Fruit fly (Drosophila melanogaster) whole organism, embryonic: ENCODE results near the gene ftz-f1.

Experiments
- Asciz ChIP-seq: fragments of 200-800 bp; sonication (Bioruptor generic); optimal IDR thresholded peaks from 2 replicates; lab custom pipeline; 2017; ENCODE audit warnings: missing biosample characterization, mild to moderate bottlenecking, missing genetic modification characterization, missing genetic modification reagents
- B-H1 ChIP-seq: fragments of 200-800 bp; sonication (Bioruptor generic); IDR thresholded peaks from 3 replicates; pipeline ENCODE4 v1.3.6; 2022; ENCODE audit warnings: missing biosample characterization, missing genetic modification characterization
- Bgb ChIP-seq: fragments of 200-800 bp; sonication (Bioruptor generic); IDR thresholded peaks from 2 replicates; pipeline ENCODE4 v1.3.6; 2022; ENCODE audit warnings: missing biosample characterization, missing genetic modification characterization; ENCODE audit not compliant: partially characterized antibody
- Blimp-1 ChIP-seq: fragments of 200-800 bp; sonication (Bioruptor generic); optimal IDR thresholded peaks from 3 replicates; lab custom pipeline; 2018; ENCODE audit warnings: missing biosample characterization, missing genetic modification characterization, mild to moderate bottlenecking, moderate library complexity, missing genetic modification reagents
- BtbVII ChIP-seq: fragments of 200-800 bp; sonication (Bioruptor generic); optimal IDR thresholded peaks from 3 replicates; lab custom pipeline; 2017; ENCODE audit warnings: missing biosample characterization, mild to moderate bottlenecking, missing genetic modification characterization
- CG10543 ChIP-seq: fragments of 200-800 bp; sonication (Bioruptor generic); optimal IDR thresholded peaks from 3 replicates; lab custom pipeline; 2017; ENCODE audit warnings: missing biosample characterization, mild to moderate bottlenecking, missing genetic modification characterization, moderate library complexity
- CG11247 ChIP-seq: fragments of 200-800 bp; sonication (Bioruptor generic); IDR thresholded peaks from 2 replicates; pipeline ENCODE4 v1.3.6; 2022; ENCODE audit warnings: missing biosample characterization, missing genetic modification characterization
- CG11695 ChIP-seq: fragments of 200-800 bp; sonication (Bioruptor generic); IDR thresholded peaks from 3 replicates; pipeline ENCODE4 v1.3.6; 2022; ENCODE audit warnings: missing biosample characterization, missing genetic modification characterization
- CG12942 ChIP-seq: fragments of 200-800 bp; sonication (Bioruptor generic); optimal IDR thresholded peaks from 3 replicates; lab custom pipeline; 2016; ENCODE audit warnings: missing biosample characterization, missing genetic modification characterization
- CG16779 ChIP-seq: fragments of 200-800 bp; sonication (Bioruptor generic); IDR thresholded peaks from 2 replicates; pipeline ENCODE4 v1.3.6; 2022; ENCODE audit warnings: missing biosample characterization, missing genetic modification characterization
- CG16815 ChIP-seq: fragments of 200-800 bp; sonication (Bioruptor generic); optimal IDR thresholded peaks from 3 replicates; lab custom pipeline; 2017; ENCODE audit warnings: missing biosample characterization, mild to moderate bottlenecking, missing genetic modification characterization
- CG17829 ChIP-seq: fragments of 200-800 bp; optimal IDR thresholded peaks from 2 replicates; lab custom pipeline; 2019; ENCODE audit warnings: missing biosample characterization, mild to moderate bottlenecking, missing genetic modification characterization, moderate library complexity
- CG18262 ChIP-seq: fragments of 200-800 bp; optimal IDR thresholded peaks from 3 replicates; lab custom pipeline; 2019; ENCODE audit warnings: missing biosample characterization, mild to moderate bottlenecking, missing genetic modification characterization, moderate library complexity
- CG18619 ChIP-seq: fragments of 200-800 bp; sonication (Bioruptor generic); optimal IDR thresholded peaks from 3 replicates; lab custom pipeline; 2017; ENCODE audit warnings: missing biosample characterization, mild to moderate bottlenecking, missing genetic modification characterization
- CG2120 ChIP-seq: fragments of 200-800 bp; sonication (Bioruptor generic); optimal IDR thresholded peaks from 3 replicates; lab custom pipeline; 2016; ENCODE audit warnings: missing biosample characterization, missing genetic modification characterization
- CG3163 ChIP-seq: fragments of 200-800 bp; sonication (Bioruptor generic); optimal IDR thresholded peaks from 3 replicates; lab custom pipeline; 2016; ENCODE audit warnings: missing biosample characterization, missing genetic modification characterization
- CG32532 ChIP-seq: fragments of 200-800 bp; sonication (Bioruptor generic); IDR thresholded peaks from 2 replicates; pipeline ENCODE4 v1.3.6; 2022; ENCODE audit warnings: missing biosample characterization, missing genetic modification characterization
- CG32772 ChIP-seq: fragments of 200-800 bp; sonication (Bioruptor generic); IDR thresholded peaks from 2 replicates; pipeline ENCODE4 v1.3.6; 2022; ENCODE audit warnings: missing biosample characterization, missing genetic modification characterization
- CG4854 ChIP-seq: fragments of 200-800 bp; sonication (Bioruptor generic); optimal IDR thresholded peaks from 2 replicates; lab custom pipeline; 2016; ENCODE audit warnings: missing biosample characterization, missing genetic modification characterization, inconsistent platforms
- CG7271 ChIP-seq: fragments of 200-800 bp; sonication (Bioruptor generic); optimal IDR thresholded peaks from 2 replicates; lab custom pipeline; 2018; ENCODE audit warnings: missing biosample characterization, mild to moderate bottlenecking, missing genetic modification characterization, moderate library complexity
- CG7745 ChIP-seq: fragments of 200-800 bp; sonication (Bioruptor generic); optimal IDR thresholded peaks from 2 replicates; lab custom pipeline; 2018; ENCODE audit warnings: missing biosample characterization, mild to moderate bottlenecking, missing genetic modification characterization, moderate library complexity
- CG9727 ChIP-seq: fragments of 200-800 bp; sonication (Bioruptor generic); optimal IDR thresholded peaks from 3 replicates; lab custom pipeline; 2017; ENCODE audit warnings: missing biosample characterization, mild to moderate bottlenecking, missing genetic modification characterization
- CG9876 ChIP-seq: fragments of 200-800 bp; sonication (Bioruptor generic); optimal IDR thresholded peaks from 2 replicates; lab custom pipeline; 2016; ENCODE audit warnings: missing biosample characterization, missing genetic modification characterization
- Fer1 ChIP-seq: fragments of 200-800 bp; sonication (Bioruptor generic); optimal IDR thresholded peaks from 2 replicates; lab custom pipeline; 2017; ENCODE audit warnings: missing biosample characterization, mild to moderate bottlenecking, missing genetic modification characterization
- Fer2 ChIP-seq: fragments of 200-800 bp; sonication (Bioruptor generic); optimal IDR thresholded peaks from 2 replicates; lab custom pipeline; 2018; ENCODE audit warnings: missing biosample characterization, mild to moderate bottlenecking, missing genetic modification characterization, moderate library complexity
- Gsc ChIP-seq: fragments of 200-800 bp; sonication (Bioruptor generic); IDR thresholded peaks from 2 replicates; pipeline ENCODE4 v1.3.6; 2022; ENCODE audit warnings: missing biosample characterization, missing genetic modification characterization
- H15 ChIP-seq: fragments of 200-800 bp; sonication (Bioruptor generic); IDR thresholded peaks from 3 replicates; pipeline ENCODE4 v1.3.6; 2022; ENCODE audit warnings: missing biosample characterization, missing genetic modification characterization
- Hr78 ChIP-seq, 2 experiments: fragments of 200-800 bp in 1 of 2; fragments of >200 bp in 1 of 2; sonication (Bioruptor generic) in 1 of 2; optimal IDR thresholded peaks; 2 replicates each; lab custom pipeline; 2017 to 2019; ENCODE audit warnings: missing biosample characterization in 2 of 2, missing genetic modification characterization in 2 of 2, mild to moderate bottlenecking in 1 of 2, moderate library complexity in 1 of 2
- Max ChIP-seq: fragments of 200-800 bp; sonication (Bioruptor generic); optimal IDR thresholded peaks from 2 replicates; lab custom pipeline; 2016; ENCODE audit warnings: missing biosample characterization, mild to moderate bottlenecking, missing genetic modification characterization
- Opbp ChIP-seq: fragments of 200-800 bp; sonication (Bioruptor generic); IDR thresholded peaks from 3 replicates; pipeline ENCODE4 v1.3.6; 2022; ENCODE audit warnings: missing biosample characterization, missing genetic modification characterization; ENCODE audit not compliant: partially characterized antibody
- Poxn ChIP-seq: fragments of 200-800 bp; sonication (Bioruptor generic); IDR thresholded peaks from 2 replicates; pipeline ENCODE4 v1.3.6; 2022; ENCODE audit warnings: missing biosample characterization, missing genetic modification characterization
- ac ChIP-seq: fragments of 200-800 bp; sonication (Bioruptor generic); optimal IDR thresholded peaks from 3 replicates; lab custom pipeline; 2017; ENCODE audit warnings: missing biosample characterization, mild to moderate bottlenecking, missing genetic modification characterization
- bsh ChIP-seq, 2 experiments: fragments of 200-800 bp; sonication (Bioruptor generic); optimal IDR thresholded peaks; 2 replicates each; lab custom pipeline; 2017 to 2018; ENCODE audit warnings: mild to moderate bottlenecking in 2 of 2, missing biosample characterization in 2 of 2, missing genetic modification characterization in 2 of 2, moderate library complexity in 1 of 2
- crc ChIP-seq: fragments of 200-800 bp; sonication (Bioruptor generic); optimal IDR thresholded peaks from 2 replicates; lab custom pipeline; 2016; ENCODE audit warnings: missing biosample characterization, missing genetic modification characterization
- croc ChIP-seq: fragments of 200-800 bp; sonication (Bioruptor generic); conservative IDR thresholded peaks from 3 replicates; pipeline ENCODE4 v1.3.6; 2022; ENCODE audit warnings: missing biosample characterization, missing genetic modification characterization
- crol ChIP-seq: fragments of 200-800 bp; sonication (Bioruptor generic); IDR thresholded peaks from 2 replicates; pipeline ENCODE4 v1.3.6; 2022; ENCODE audit warnings: missing biosample characterization, missing genetic modification characterization
- danr ChIP-seq: fragments of 200-800 bp; sonication (Bioruptor generic); IDR thresholded peaks from 2 replicates; pipeline ENCODE4 v1.3.6; 2022; ENCODE audit warnings: missing biosample characterization, missing genetic modification characterization
- dm ChIP-seq: fragments of 200-800 bp; sonication (Bioruptor generic); optimal IDR thresholded peaks from 3 replicates; lab custom pipeline; 2016; ENCODE audit warnings: missing biosample characterization, missing genetic modification characterization
- dmrt11E ChIP-seq: fragments of 200-800 bp; sonication (Bioruptor generic); optimal IDR thresholded peaks from 3 replicates; lab custom pipeline; 2018; ENCODE audit warnings: missing biosample characterization, mild to moderate bottlenecking, missing genetic modification characterization, moderate library complexity
- emc ChIP-seq: fragments of 200-800 bp; sonication (Bioruptor generic); optimal IDR thresholded peaks from 2 replicates; lab custom pipeline; 2016; ENCODE audit warnings: missing biosample characterization, missing genetic modification characterization
- exex ChIP-seq: fragments of 200-800 bp; sonication (Bioruptor generic); optimal IDR thresholded peaks from 4 replicates; lab custom pipeline; 2018; ENCODE audit warnings: missing biosample characterization, mild to moderate bottlenecking, missing genetic modification characterization, moderate library complexity
- fd96Cb ChIP-seq: fragments of 200-800 bp; sonication (Bioruptor generic); optimal IDR thresholded peaks from 2 replicates; lab custom pipeline; 2018; ENCODE audit warnings: missing biosample characterization, mild to moderate bottlenecking, missing genetic modification characterization, moderate library complexity
- fu2 ChIP-seq: fragments of 200-800 bp; sonication (Bioruptor generic); optimal IDR thresholded peaks from 2 replicates; lab custom pipeline; 2016; ENCODE audit warnings: missing biosample characterization, missing genetic modification characterization
- gfzf ChIP-seq: fragments of 200-800 bp; sonication (Bioruptor generic); optimal IDR thresholded peaks from 2 replicates; lab custom pipeline; 2016; ENCODE audit warnings: missing biosample characterization, mild to moderate bottlenecking, missing genetic modification characterization, moderate library complexity
- jing ChIP-seq: fragments of 200-800 bp; sonication (Bioruptor generic); optimal IDR thresholded peaks from 2 replicates; lab custom pipeline; 2018; ENCODE audit warnings: missing biosample characterization, mild to moderate bottlenecking, missing genetic modification characterization
- klu ChIP-seq: fragments of 200-800 bp; sonication (Bioruptor generic); IDR thresholded peaks from 2 replicates; pipeline ENCODE4 v1.3.6; 2022; ENCODE audit warnings: missing biosample characterization, missing genetic modification characterization
- oc ChIP-seq: fragments of 200-800 bp; sonication (Bioruptor generic); optimal IDR thresholded peaks from 2 replicates; lab custom pipeline; 2018; ENCODE audit warnings: missing biosample characterization, mild to moderate bottlenecking, missing genetic modification characterization, moderate library complexity
- otp ChIP-seq: fragments of 200-800 bp; sonication (Bioruptor generic); IDR thresholded peaks from 3 replicates; pipeline ENCODE4, ENCODE4 v1.3.6; 2022; ENCODE audit warnings: missing biosample characterization, missing genetic modification characterization
- rib ChIP-seq: fragments of 200-800 bp; sonication (Bioruptor generic); IDR thresholded peaks from 2 replicates; pipeline ENCODE4 v1.3.6; 2022; ENCODE audit warnings: missing biosample characterization, missing genetic modification characterization
- sima ChIP-seq: fragments of 200-800 bp; sonication (Bioruptor generic); optimal IDR thresholded peaks from 2 replicates; lab custom pipeline; 2016; ENCODE audit warnings: missing biosample characterization, missing genetic modification characterization
- sqz ChIP-seq: fragments of 200-800 bp; sonication (Bioruptor generic); optimal IDR thresholded peaks from 3 replicates; lab custom pipeline; 2018; ENCODE audit warnings: missing biosample characterization, mild to moderate bottlenecking, missing genetic modification characterization
- yki ChIP-seq: fragments of >200 bp; optimal IDR thresholded peaks from 3 replicates; lab custom pipeline; 2018

The ftz-f1 gene

dm6 chr3L:18828318-18828717, 27.2 kb upstream of the ftz-f1 start (continued):
- TF ChIP-seq yki (no peak), fu2 (GFP tag; lab: Kevin White, UChicago) (no peak), CG7271 (tag; lab: Kevin White, UChicago) (no peak), fd96Cb (tag; lab: Kevin White, UChicago) (no peak), croc (no peak), dm (GFP tag; lab: Kevin White, UChicago) (no peak), B-H1 (GFP tag; lab: Robert Waterston, UW) (no peak), danr (GFP tag; lab: Robert Waterston, UW) (no peak), CG11695 (GFP tag; lab: Robert Waterston, UW) (no peak), CG17829 (tag; lab: Kevin White, UChicago) (peak; percentile 1), klu (GFP tag; lab: Robert Waterston, UW) (no peak), bsh (GFP tag; optimal IDR thresholded peaks at IDR 0.05; lab: Kevin White, UChicago) (no peak), crol (GFP tag; lab: Robert Waterston, UW) (no peak), CG16815 (no peak), CG9876 (no peak), rib (GFP tag; lab: Robert Waterston, UW) (no peak), Bgb (GFP tag; lab: Robert Waterston, UW) (peak; percentile 83), Gsc (GFP tag; lab: Robert Waterston, UW) (no peak), CG11247 (GFP tag; lab: Robert Waterston, UW) (no peak), BtbVII (GFP tag; lab: Kevin White, UChicago) (no peak), dmrt11E (tag; lab: Kevin White, UChicago) (no peak), emc (GFP tag; lab: Kevin White, UChicago) (no peak), Poxn (GFP tag; lab: Robert Waterston, UW) (no peak), CG10543 (GFP tag; lab: Kevin White, UChicago) (no peak), CG12942 (GFP tag; lab: Kevin White, UChicago) (no peak), jing (no peak), CG16779 (no peak), ac (GFP tag; lab: Kevin White, UChicago) (no peak), Hr78 (GFP tag; optimal IDR thresholded peaks at IDR 0.05; lab: Kevin White, UChicago) (no peak), Blimp-1 (no peak), Asciz (GFP tag; lab: Kevin White, UChicago) (no peak), exex (tag; lab: Kevin White, UChicago) (no peak), H15 (no peak), CG9727 (GFP tag; lab: Kevin White, UChicago) (no peak), CG18619 (GFP tag; lab: Kevin White, UChicago) (no peak), Fer2 (no peak), Max (GFP tag; lab: Kevin White, UChicago) (no peak), Opbp (peak; percentile 68), crc (no peak), CG32532 (GFP tag; lab: Robert Waterston, UW) (no peak), CG4854 (GFP tag; lab: Kevin White, UChicago) (no peak), CG2120 (GFP tag; lab: Kevin White, UChicago) (peak; percentile 7), CG32772 (GFP tag; lab: Robert Waterston, UW) (no peak), oc (no peak), gfzf (GFP tag; lab: Kevin White, UChicago) (no peak), CG3163 (GFP tag; lab: Kevin White, UChicago) (no peak), CG7745 (no peak), otp (no peak), Fer1 (GFP tag; lab: Kevin White, UChicago) (peak; percentile 23), CG18262 (tag; lab: Kevin White, UChicago) (no peak), sqz (GFP tag; lab: Kevin White, UChicago) (no peak), sima (GFP tag; lab: Kevin White, UChicago) (no peak)
